Fruit fly (Drosophila melanogaster) S2 (cell line): Measurements from ENCODE around the gene CG15221.

Source experiments
- CG8478 ChIP-seq: fragments of >200 bp; optimal IDR thresholded peaks from 2 replicates; lab custom pipeline; 2018
- CTCF ChIP-seq, 2 experiments: fragments of >200 bp; optimal IDR thresholded peaks; 2 replicates each; lab custom pipeline; 2018

- TF ChIP-seq CTCF (optimal IDR thresholded peaks at IDR 0.05; lab: Kevin White, UChicago) (no peak), CG8478 (lab: Kevin White, UChicago) (no peak)
Measured at dm6 chrX:11680405-11680804, 43.6 kb upstream of the CG15221 start.
